Fruit fly (Drosophila melanogaster): Measurements from ENCODE around the gene CG13775.

Gene CG13775

dm6 chr2L:6948540-6948942, 8.2 kb downstream of the CG13775 start, which contains the start of gene ihog (continued):
- no peak for TF ChIP-seq Aef1 (GFP tag; IDR thresholded peaks at IDR 0.05)
- TF ChIP-seq Meics (GFP tag; optimal IDR thresholded peaks at IDR 0.05) = no peak
- TF ChIP-seq CG17829 (tag; optimal IDR thresholded peaks at IDR 0.05) = peak; percentile 12
- no peak for TF ChIP-seq sc (optimal IDR thresholded peaks at IDR 0.05)
- TF ChIP-seq sc (GFP tag; optimal IDR thresholded peaks at IDR 0.05) = no peak
- no peak for TF ChIP-seq dpn (GFP tag; optimal IDR thresholded peaks at IDR 0.05)
- no peak for TF ChIP-seq Sin3A (optimal IDR thresholded peaks at IDR 0.05)
- no peak for TF ChIP-seq sob (GFP tag; IDR thresholded peaks at IDR 0.05)
- no peak for TF ChIP-seq psq (GFP tag; optimal IDR thresholded peaks at IDR 0.05)
- no peak for TF ChIP-seq CG14014 (GFP tag; IDR thresholded peaks at IDR 0.05)
- TF ChIP-seq hbn (GFP tag; IDR thresholded peaks at IDR 0.05; ENCODE audit: partially characterized antibody) = 0 out of 2 replicates have a peak, but pooled peaks have one; percentile 23
- TF ChIP-seq CG11085 (GFP tag; IDR thresholded peaks at IDR 0.05) = no peak
- no peak for TF ChIP-seq Neu2 (GFP tag; optimal IDR thresholded peaks at IDR 0.05; ENCODE audit: borderline replicate concordance)
- TF ChIP-seq grau (tag; optimal IDR thresholded peaks at IDR 0.05) = no peak
- 0 out of 2 replicates have a peak, but pooled peaks have one; percentile 6 for TF ChIP-seq E2f1 (GFP tag; IDR thresholded peaks at IDR 0.05)
- no peak for TF ChIP-seq CG4404 (GFP tag; IDR thresholded peaks at IDR 0.05)
- TF ChIP-seq NK7.1 (GFP tag; optimal IDR thresholded peaks at IDR 0.05) = no peak
- peak; percentile 70 for TF ChIP-seq sens (GFP tag)
- TF ChIP-seq MBD-R2 (GFP tag; IDR thresholded peaks at IDR 0.05) = peak; percentile 68; the same call in 1 of the 2 replicates
- no peak for TF ChIP-seq CTCF (GFP tag; optimal IDR thresholded peaks at IDR 0.05)
- TF ChIP-seq CG2116 (GFP tag; optimal IDR thresholded peaks at IDR 0.05) = peak; percentile 2
- no peak for TF ChIP-seq CG2202 (tag; optimal IDR thresholded peaks at IDR 0.05)
- no peak for TF ChIP-seq fd102C (GFP tag; optimal IDR thresholded peaks at IDR 0.05)
- TF ChIP-seq CG9797 (GFP tag; optimal IDR thresholded peaks at IDR 0.05) = no peak
- no peak for TF ChIP-seq CG2129 (GFP tag; IDR thresholded peaks at IDR 0.05; ENCODE audit: partially characterized antibody)
- peak; percentile 1 for TF ChIP-seq kah (GFP tag; optimal IDR thresholded peaks at IDR 0.05)
- TF ChIP-seq CG8089 (GFP tag; optimal IDR thresholded peaks at IDR 0.05) = no peak
- TF ChIP-seq CG9932 (GFP tag; IDR thresholded peaks at IDR 0.05) = no peak
- TF ChIP-seq Sry-δ (GFP tag; optimal IDR thresholded peaks at IDR 0.05) = peak; percentile 3
- no peak for TF ChIP-seq dati (GFP tag; IDR thresholded peaks at IDR 0.05)
- no peak for TF ChIP-seq CG15011 (GFP tag; optimal IDR thresholded peaks at IDR 0.05)
- TF ChIP-seq CG15514 (GFP tag; optimal IDR thresholded peaks at IDR 0.05) = peak; percentile 100
- no peak for TF ChIP-seq CG11695 (GFP tag; IDR thresholded peaks at IDR 0.05)
- TF ChIP-seq Pdp1 (GFP tag; optimal IDR thresholded peaks at IDR 0.05) = no peak
- peak; percentile 36; the same call in 1 of the 2 replicates for TF ChIP-seq E2f2 (GFP tag; IDR thresholded peaks at IDR 0.05)
- no peak for TF ChIP-seq Lim3 (GFP tag; IDR thresholded peaks at IDR 0.05)
- no peak for TF ChIP-seq Hey (tag; optimal IDR thresholded peaks at IDR 0.05)
- peak; percentile 66; the same call in 2 of the 3 replicates for TF ChIP-seq knrl (GFP tag; IDR thresholded peaks at IDR 0.05; ENCODE audit: partially characterized antibody)
- TF ChIP-seq CG2120 (GFP tag; optimal IDR thresholded peaks at IDR 0.05) = no peak
- TF ChIP-seq Oli (tag; optimal IDR thresholded peaks at IDR 0.05) = no peak
- no peak for TF ChIP-seq sens-2 (GFP tag; IDR thresholded peaks at IDR 0.05)
- TF ChIP-seq CG10267 (tag; optimal IDR thresholded peaks at IDR 0.05) = peak; percentile 28
- TF ChIP-seq eve (GFP tag; optimal IDR thresholded peaks at IDR 0.05) = no peak
- peak; percentile 24; the same call in 1 of the 3 replicates for TF ChIP-seq CG16813 (GFP tag; IDR thresholded peaks at IDR 0.05; ENCODE audit: partially characterized antibody)
- peak; percentile 17 for TF ChIP-seq CG4282 (GFP tag; optimal IDR thresholded peaks at IDR 0.05)
- peak; percentile 7 for TF ChIP-seq CG6854 (GFP tag; optimal IDR thresholded peaks at IDR 0.05)
- no peak for TF ChIP-seq NC2β (GFP tag; optimal IDR thresholded peaks at IDR 0.05)
- peak; percentile 20 for TF ChIP-seq nom (GFP tag; optimal IDR thresholded peaks at IDR 0.05)
- TF ChIP-seq exex (tag; optimal IDR thresholded peaks at IDR 0.05) = no peak
- TF ChIP-seq wek (GFP tag; optimal IDR thresholded peaks at IDR 0.05) = no peak
- no peak for TF ChIP-seq Sox102F (GFP tag; optimal IDR thresholded peaks at IDR 0.05)
- TF ChIP-seq zf30C (GFP tag; optimal IDR thresholded peaks at IDR 0.05) = no peak
- no peak for TF ChIP-seq fru (optimal IDR thresholded peaks at IDR 0.05)

All from whole organism, embryonic.